Worm (Caenorhabditis elegans): ENCODE measurements around the gene lev-8.

Gene lev-8

ce11 chrX:11546445-11547275 lies 14.1 kb upstream of the lev-8 start, which contains the start of gene selt-1.1:
selt-1.1 (minus strand) TSS chrX:11546495.
- TF ChIP-seq nhr-76 (tag; optimal IDR thresholded peaks at IDR 0.05), result no peak
- TF ChIP-seq snpc-4 (tag; optimal IDR thresholded peaks at IDR 0.05), result no peak
- TF ChIP-seq lin-15B (tag; optimal IDR thresholded peaks at IDR 0.05), result no peak
- TF ChIP-seq ztf-4 (tag; optimal IDR thresholded peaks at IDR 0.05), result no peak
- peak; percentile 85 for TF ChIP-seq nhr-25 (tag; optimal IDR thresholded peaks at IDR 0.05)
- TF ChIP-seq pqm-1 (tag; optimal IDR thresholded peaks at IDR 0.05), result peak; percentile 85
- peak; percentile 78 for TF ChIP-seq elt-2 (tag; optimal IDR thresholded peaks at IDR 0.05)
- TF ChIP-seq lsy-12 (tag; optimal IDR thresholded peaks at IDR 0.05), result peak; percentile 38
- no peak for TF ChIP-seq mml-1 (tag; optimal IDR thresholded peaks at IDR 0.05)
- TF ChIP-seq skn-1 (tag; optimal IDR thresholded peaks at IDR 0.05), result no peak
- TF ChIP-seq mdl-1 (tag; optimal IDR thresholded peaks at IDR 0.05), result peak; percentile 4
- TF ChIP-seq lin-39 (tag; optimal IDR thresholded peaks at IDR 0.05), result peak; percentile 49
- no peak for TF ChIP-seq sea-2 (GFP tag; optimal IDR thresholded peaks at IDR 0.05)
- peak; percentile 55 for TF ChIP-seq egl-5 (tag; optimal IDR thresholded peaks at IDR 0.05)
- TF ChIP-seq fkh-2 (tag; optimal IDR thresholded peaks at IDR 0.05), result no peak
- TF ChIP-seq nfya-1 (tag; optimal IDR thresholded peaks at IDR 0.05; ENCODE audit: insufficient read depth), result peak; percentile 66
- no peak for TF ChIP-seq ZK546.5 (tag; optimal IDR thresholded peaks at IDR 0.05)
- TF ChIP-seq elt-1 (tag; optimal IDR thresholded peaks at IDR 0.05), result no peak
- TF ChIP-seq ama-1 (optimal IDR thresholded peaks at IDR 0.05), result no peak
- no peak for TF ChIP-seq nhr-43 (tag; optimal IDR thresholded peaks at IDR 0.05; ENCODE audit: poor library complexity, severe bottlenecking)
- TF ChIP-seq eor-1 (tag; optimal IDR thresholded peaks at IDR 0.05), result no peak
- TF ChIP-seq tbx-2 (tag; optimal IDR thresholded peaks at IDR 0.05), result no peak
- no peak for TF ChIP-seq ztf-11 (tag; optimal IDR thresholded peaks at IDR 0.05)
- TF ChIP-seq nhr-28 (tag; optimal IDR thresholded peaks at IDR 0.05), result no peak
- TF ChIP-seq nhr-12 (tag; optimal IDR thresholded peaks at IDR 0.05), result no peak
- TF ChIP-seq fos-1 (tag; optimal IDR thresholded peaks at IDR 0.05), result peak; percentile 61
- TF ChIP-seq aly-2 (tag; optimal IDR thresholded peaks at IDR 0.05), result no peak
- TF ChIP-seq unc-39 (tag; optimal IDR thresholded peaks at IDR 0.05), result no peak
- no peak for TF ChIP-seq nhr-237 (tag; optimal IDR thresholded peaks at IDR 0.05)
- no peak for TF ChIP-seq ceh-82 (tag; optimal IDR thresholded peaks at IDR 0.05)
- no peak for TF ChIP-seq ceh-16 (tag; optimal IDR thresholded peaks at IDR 0.05)
- peak; percentile 72 for TF ChIP-seq jun-1 (tag; optimal IDR thresholded peaks at IDR 0.05)
- peak; percentile 75 for TF ChIP-seq pha-4 (tag; optimal IDR thresholded peaks at IDR 0.05)
- peak; percentile 78 for TF ChIP-seq hmg-11 (tag; optimal IDR thresholded peaks at IDR 0.05)
- TF ChIP-seq nhr-23 (tag; optimal IDR thresholded peaks at IDR 0.05), result peak; percentile 33
- peak; percentile 69 for TF ChIP-seq ceh-28 (tag; optimal IDR thresholded peaks at IDR 0.05)

ce11 chrX:11547442-11548023 lies 13.2 kb upstream of the lev-8 start:
- no peak for TF ChIP-seq R02D3.7 (tag; optimal IDR thresholded peaks at IDR 0.05)
- TF ChIP-seq elt-3 (tag; optimal IDR thresholded peaks at IDR 0.05), result no peak
- no peak for TF ChIP-seq lsy-12 (tag; optimal IDR thresholded peaks at IDR 0.05)
- no peak for TF ChIP-seq fkh-2 (tag; optimal IDR thresholded peaks at IDR 0.05)
- TF ChIP-seq egl-5 (tag; optimal IDR thresholded peaks at IDR 0.05), result peak; percentile 92
- TF ChIP-seq pqm-1 (tag; optimal IDR thresholded peaks at IDR 0.05), result no peak
- TF ChIP-seq nhr-25 (tag; optimal IDR thresholded peaks at IDR 0.05), result no peak
- TF ChIP-seq ZK546.5 (tag; optimal IDR thresholded peaks at IDR 0.05), result no peak
- TF ChIP-seq mml-1 (tag; optimal IDR thresholded peaks at IDR 0.05), result no peak
- peak; percentile 11 for TF ChIP-seq lin-39 (tag; optimal IDR thresholded peaks at IDR 0.05)
- TF ChIP-seq nhr-77 (tag; optimal IDR thresholded peaks at IDR 0.05), result no peak
- no peak for TF ChIP-seq pha-4 (tag; optimal IDR thresholded peaks at IDR 0.05)

- no peak for TF ChIP-seq elt-2 (tag; optimal IDR thresholded peaks at IDR 0.05)
These were observed 12.4 kb upstream of the lev-8 start, which contains the start of gene mig-2 for ce11 chrX:11548308-11548707. mig-2 (plus strand) TSS chrX:11548608.

Measured in whole organism, L3 larva.